Worm (Caenorhabditis elegans) whole organism, L2 larva: ENCODE results near the gene R08C7.8.

Experiments
- F13H6.1 ChIP-seq: sonication (generic microtip); optimal IDR thresholded peaks from 2 replicates; lab custom pipeline; 2016; ENCODE audit warnings: missing genetic modification characterization, missing compliant biosample characterization
- R02D3.7 ChIP-seq: fragments of 150-350 bp; optimal IDR thresholded peaks from 2 replicates; lab custom pipeline; 2014; ENCODE audit warnings: missing biosample characterization, missing genetic modification characterization
- ZK546.5 ChIP-seq: sonication (generic microtip); optimal IDR thresholded peaks from 2 replicates; lab custom pipeline; 2017; ENCODE audit warnings: missing biosample characterization, missing genetic modification characterization
- alr-1 ChIP-seq: fragments of 150-350 bp; optimal IDR thresholded peaks from 2 replicates; lab custom pipeline; 2014; ENCODE audit warnings: missing biosample characterization, missing genetic modification characterization
- ama-1 ChIP-seq: fragments of 150-350 bp; optimal IDR thresholded peaks from 2 replicates; lab custom pipeline; 2018; ENCODE audit warnings: inconsistent platforms
- blmp-1 ChIP-seq: sonication (generic microtip); optimal IDR thresholded peaks from 2 replicates; lab custom pipeline; 2017; ENCODE audit warnings: missing genetic modification characterization, mild to moderate bottlenecking, missing compliant biosample characterization, antibody characterized with exemption, moderate library complexity; ENCODE audit not compliant: insufficient read depth
- crh-2 ChIP-seq: sonication (generic microtip); optimal IDR thresholded peaks from 2 replicates; lab custom pipeline; 2017; ENCODE audit warnings: missing biosample characterization, missing genetic modification characterization
- dmd-4 ChIP-seq: sonication (generic microtip); optimal IDR thresholded peaks from 2 replicates; lab custom pipeline; 2017; ENCODE audit warnings: missing biosample characterization, missing genetic modification characterization
- egl-27 ChIP-seq: sonication (generic microtip); optimal IDR thresholded peaks from 3 replicates; lab custom pipeline; 2017; ENCODE audit warnings: missing biosample characterization, missing genetic modification reagents, missing genetic modification characterization
- elt-1 ChIP-seq: fragments of 150-350 bp; optimal IDR thresholded peaks from 2 replicates; lab custom pipeline; 2014; ENCODE audit warnings: missing biosample characterization, missing genetic modification characterization
- fos-1 ChIP-seq: fragments of 150-350 bp; optimal IDR thresholded peaks from 2 replicates; lab custom pipeline; 2014; ENCODE audit warnings: missing biosample characterization, missing genetic modification characterization
- gmeb-1 ChIP-seq: fragments of 150-350 bp; optimal IDR thresholded peaks from 2 replicates; lab custom pipeline; 2014; ENCODE audit warnings: missing biosample characterization, missing genetic modification characterization
- lin-11 ChIP-seq: fragments of 150-350 bp; sonication (generic microtip); optimal IDR thresholded peaks from 2 replicates; lab custom pipeline; 2014; ENCODE audit warnings: missing biosample characterization, missing genetic modification characterization, inconsistent platforms, mixed read lengths
- lin-39 ChIP-seq: fragments of 150-350 bp; optimal IDR thresholded peaks from 2 replicates; lab custom pipeline; 2014; ENCODE audit warnings: missing biosample characterization, missing genetic modification reagents, missing genetic modification characterization
- lsy-2 ChIP-seq, 2 experiments: fragments of 150-350 bp in 1 of 2; sonication (generic microtip) in 1 of 2; optimal IDR thresholded peaks; 2 replicates each; lab custom pipeline; 2014 to 2017; ENCODE audit warnings: missing biosample characterization in 2 of 2, missing genetic modification characterization in 2 of 2
- mab-5 ChIP-seq: fragments of 150-350 bp; optimal IDR thresholded peaks from 2 replicates; lab custom pipeline; 2014; ENCODE audit warnings: missing biosample characterization, missing genetic modification characterization
- mbf-1 ChIP-seq: sonication (generic microtip); optimal IDR thresholded peaks from 2 replicates; lab custom pipeline; 2017; ENCODE audit warnings: missing biosample characterization, missing genetic modification characterization
- mdl-1 ChIP-seq, 2 experiments: fragments of 150-350 bp in 1 of 2; sonication (generic microtip) in 1 of 2; optimal IDR thresholded peaks; 2 replicates each; lab custom pipeline; 2017; ENCODE audit warnings: missing biosample characterization in 2 of 2, missing genetic modification characterization in 2 of 2
- nhr-10 ChIP-seq: sonication (generic microtip); optimal IDR thresholded peaks from 2 replicates; lab custom pipeline; 2017; ENCODE audit warnings: missing biosample characterization, missing genetic modification characterization
- nhr-12 ChIP-seq: fragments of 150-350 bp; optimal IDR thresholded peaks from 2 replicates; lab custom pipeline; 2014; ENCODE audit warnings: missing biosample characterization, missing genetic modification characterization
- nhr-21 ChIP-seq: fragments of 150-350 bp; optimal IDR thresholded peaks from 2 replicates; lab custom pipeline; 2014; ENCODE audit warnings: missing biosample characterization, missing genetic modification characterization
- nhr-237 ChIP-seq: fragments of 150-350 bp; optimal IDR thresholded peaks from 2 replicates; lab custom pipeline; 2014; ENCODE audit warnings: missing biosample characterization, missing genetic modification characterization
- nhr-77 ChIP-seq: fragments of 150-350 bp; optimal IDR thresholded peaks from 2 replicates; lab custom pipeline; 2014; ENCODE audit warnings: missing biosample characterization, missing genetic modification characterization
- peb-1 ChIP-seq: fragments of 150-350 bp; optimal IDR thresholded peaks from 2 replicates; lab custom pipeline; 2014; ENCODE audit warnings: missing biosample characterization, missing genetic modification characterization
- sem-4 ChIP-seq: fragments of 150-350 bp; optimal IDR thresholded peaks from 2 replicates; lab custom pipeline; 2014; ENCODE audit warnings: missing biosample characterization, missing genetic modification reagents, missing genetic modification characterization
- skn-1 ChIP-seq: sonication (generic microtip); optimal IDR thresholded peaks from 2 replicates; lab custom pipeline; 2017; ENCODE audit warnings: missing biosample characterization, missing genetic modification characterization
- sma-3 ChIP-seq: sonication (generic microtip); optimal IDR thresholded peaks from 2 replicates; lab custom pipeline; 2016; ENCODE audit warnings: missing genetic modification reagents, missing genetic modification characterization, missing compliant biosample characterization
- sma-9 ChIP-seq, 2 experiments: fragments of 150-350 bp in 1 of 2; sonication (generic microtip) in 1 of 2; optimal IDR thresholded peaks; 2 replicates each; lab custom pipeline; 2014 to 2016; ENCODE audit warnings: missing genetic modification characterization in 2 of 2, mild to moderate bottlenecking in 1 of 2, missing biosample characterization in 1 of 2, missing compliant biosample characterization in 1 of 2, missing genetic modification reagents in 1 of 2, moderate library complexity in 1 of 2
- snpc-4 ChIP-seq: fragments of 150-350 bp; optimal IDR thresholded peaks from 2 replicates; lab custom pipeline; 2014; ENCODE audit warnings: missing biosample characterization, missing genetic modification characterization
- unc-39 ChIP-seq: fragments of 150-350 bp; optimal IDR thresholded peaks from 2 replicates; lab custom pipeline; 2014; ENCODE audit warnings: missing biosample characterization, missing genetic modification characterization
- unc-55 ChIP-seq: fragments of 150-350 bp; sonication (generic microtip); optimal IDR thresholded peaks from 3 replicates; lab custom pipeline; 2014; ENCODE audit warnings: missing biosample characterization, missing genetic modification reagents, missing genetic modification characterization
- unc-62 ChIP-seq: fragments of 150-350 bp; optimal IDR thresholded peaks from 2 replicates; lab custom pipeline; 2014; ENCODE audit warnings: missing biosample characterization, missing genetic modification reagents, missing genetic modification characterization
- ztf-11 ChIP-seq: sonication (generic microtip); optimal IDR thresholded peaks from 2 replicates; lab custom pipeline; 2017; ENCODE audit warnings: missing biosample characterization, missing genetic modification characterization
- ztf-4 ChIP-seq: fragments of 150-350 bp; optimal IDR thresholded peaks from 2 replicates; lab custom pipeline; 2014; ENCODE audit warnings: missing biosample characterization, missing genetic modification characterization

Gene R08C7.8

ce11 chrIV:4441077-4441476 lies 6.7 kb upstream of the R08C7.8 start, which contains the start of gene fbxb-75:
Gene fbxb-75 (minus strand): TSS chrIV:4441177.
- no peak for TF ChIP-seq fos-1
- no peak for TF ChIP-seq mdl-1 (tag; optimal IDR thresholded peaks at IDR 0.05; lab: Kevin White, UChicago)
- TF ChIP-seq sma-9 (GFP tag; optimal IDR thresholded peaks at IDR 0.05; lab: Kevin White, UChicago), result no peak
- TF ChIP-seq sma-9 (tag; optimal IDR thresholded peaks at IDR 0.05; lab: Kevin White, UChicago), result no peak
- TF ChIP-seq, all 48 proteins: peak for 0

- TF ChIP-seq lin-11, result no peak
- TF ChIP-seq unc-39 (tag; lab: Kevin White, UChicago), result no peak
- no peak for TF ChIP-seq mdl-1 (tag; optimal IDR thresholded peaks at IDR 0.05; lab: Kevin White, UChicago)
- no peak for TF ChIP-seq peb-1
- no peak for TF ChIP-seq nhr-237
- no peak for TF ChIP-seq sma-3
- no peak for TF ChIP-seq gmeb-1 (tag; lab: Kevin White, UChicago)
- TF ChIP-seq ztf-4 (tag; lab: Kevin White, UChicago), result no peak
- TF ChIP-seq nhr-77 (tag; lab: Kevin White, UChicago), result no peak
- TF ChIP-seq unc-55 (GFP tag; lab: Kevin White, UChicago), result no peak
- TF ChIP-seq ztf-11, result no peak
- TF ChIP-seq nhr-12 (tag; lab: Kevin White, UChicago), result no peak
- TF ChIP-seq blmp-1 (tag; lab: Kevin White, UChicago), result no peak
- no peak for TF ChIP-seq ama-1
- TF ChIP-seq mab-5 (tag; lab: Kevin White, UChicago), result no peak
- TF ChIP-seq, all 48 proteins: peak for 0
These were observed 4.8 kb upstream of the R08C7.8 start, which contains the start of gene fbxb-74 for ce11 chrIV:4439190-4439589. Gene fbxb-74 (minus strand): TSS chrIV:4439290.

- TF ChIP-seq elt-1 (tag; lab: Kevin White, UChicago) (peak; percentile 51), nhr-12 (tag; lab: Kevin White, UChicago) (no peak), sma-9 (GFP tag; optimal IDR thresholded peaks at IDR 0.05; lab: Kevin White, UChicago) (peak; percentile 45), sma-9 (tag; optimal IDR thresholded peaks at IDR 0.05; lab: Kevin White, UChicago) (no peak)
These were observed 3.5 kb upstream of the R08C7.8 start for ce11 chrIV:4437825-4438224.

ce11 chrIV:4429901-4430300 lies 4.4 kb downstream of the R08C7.8 start, which contains the start of the genes str-185 and R08C7.5:
Gene str-185 (minus strand): TSS chrIV:4430001.
Gene R08C7.5 (plus strand): TSS chrIV:4430229.
- TF ChIP-seq snpc-4 (tag; lab: Kevin White, UChicago), result no peak
- TF ChIP-seq lsy-2 (tag; optimal IDR thresholded peaks at IDR 0.05; lab: Kevin White, UChicago), result no peak
- TF ChIP-seq mbf-1 (tag; lab: Kevin White, UChicago), result no peak
- TF ChIP-seq skn-1 (tag; lab: Kevin White, UChicago), result no peak
- TF ChIP-seq nhr-21 (tag; lab: Kevin White, UChicago), result no peak
- TF ChIP-seq alr-1 (tag; lab: Kevin White, UChicago), result no peak
- no peak for TF ChIP-seq crh-2
- TF ChIP-seq sma-9 (GFP tag; optimal IDR thresholded peaks at IDR 0.05; lab: Kevin White, UChicago), result no peak
- TF ChIP-seq sma-9 (tag; optimal IDR thresholded peaks at IDR 0.05; lab: Kevin White, UChicago), result no peak
- no peak for TF ChIP-seq unc-39 (tag; lab: Kevin White, UChicago)
- TF ChIP-seq unc-55 (GFP tag; lab: Kevin White, UChicago), result no peak
- TF ChIP-seq lin-39 (tag; lab: Kevin White, UChicago), result no peak
- TF ChIP-seq nhr-12 (tag; lab: Kevin White, UChicago), result no peak
- no peak for TF ChIP-seq F13H6.1 (tag; lab: Kevin White, UChicago)

- TF ChIP-seq nhr-21 (tag; lab: Kevin White, UChicago), result no peak
- TF ChIP-seq nhr-10 (tag; lab: Kevin White, UChicago), result no peak
- no peak for TF ChIP-seq R02D3.7
- TF ChIP-seq dmd-4, result no peak
- no peak for TF ChIP-seq egl-27
- TF ChIP-seq, all 48 proteins: peak for 0
These were observed 10.5 kb downstream of the R08C7.8 start for ce11 chrIV:4423885-4424284.

- TF ChIP-seq unc-62 (no peak), ZK546.5 (tag; lab: Kevin White, UChicago) (no peak), unc-39 (tag; lab: Kevin White, UChicago) (no peak), lin-11 (no peak), sem-4 (tag; lab: Kevin White, UChicago) (no peak), ztf-11 (no peak), mbf-1 (tag; lab: Kevin White, UChicago) (no peak), unc-55 (GFP tag; lab: Kevin White, UChicago) (no peak), nhr-12 (tag; lab: Kevin White, UChicago) (no peak), F13H6.1 (tag; lab: Kevin White, UChicago) (no peak), blmp-1 (tag; lab: Kevin White, UChicago) (no peak)
These were observed 11.3 kb downstream of the R08C7.8 start for ce11 chrIV:4423026-4423425.
